Worm (Caenorhabditis elegans) whole organism, L2 larva: ENCODE results near the gene C06H5.6.
A peak's percentile ranks its signal among the peaks of the same experiment; 100 is the strongest.
"Not testable (repeated sequence)": the region's sequence is repeated elsewhere in the genome, so short reads cannot be mapped to it uniquely, and the experiment has no call there.

ENCODE experiments used
- ZK546.5 ChIP-seq: sonication (generic microtip); optimal IDR thresholded peaks from 2 replicates; lab custom pipeline; 2017; ENCODE audit warnings: missing biosample characterization, missing genetic modification characterization
- alr-1 ChIP-seq: fragments of 150-350 bp; optimal IDR thresholded peaks from 2 replicates; lab custom pipeline; 2014; ENCODE audit warnings: missing biosample characterization, missing genetic modification characterization
- aly-2 ChIP-seq: fragments of 150-350 bp; optimal IDR thresholded peaks from 2 replicates; lab custom pipeline; 2014; ENCODE audit warnings: missing biosample characterization, missing genetic modification characterization
- ama-1 ChIP-seq: fragments of 150-350 bp; optimal IDR thresholded peaks from 2 replicates; lab custom pipeline; 2018; ENCODE audit warnings: inconsistent platforms
- blmp-1 ChIP-seq: sonication (generic microtip); optimal IDR thresholded peaks from 2 replicates; lab custom pipeline; 2017; ENCODE audit warnings: missing genetic modification characterization, mild to moderate bottlenecking, missing compliant biosample characterization, antibody characterized with exemption, moderate library complexity; ENCODE audit not compliant: insufficient read depth
- ceh-16 ChIP-seq: fragments of 150-350 bp; optimal IDR thresholded peaks from 2 replicates; lab custom pipeline; 2014; ENCODE audit warnings: missing biosample characterization, missing genetic modification characterization
- ceh-82 ChIP-seq: fragments of 150-350 bp; optimal IDR thresholded peaks from 2 replicates; lab custom pipeline; 2014; ENCODE audit warnings: missing biosample characterization, missing genetic modification characterization
- crh-2 ChIP-seq: sonication (generic microtip); optimal IDR thresholded peaks from 2 replicates; lab custom pipeline; 2017; ENCODE audit warnings: missing biosample characterization, missing genetic modification characterization
- dmd-4 ChIP-seq: sonication (generic microtip); optimal IDR thresholded peaks from 2 replicates; lab custom pipeline; 2017; ENCODE audit warnings: missing biosample characterization, missing genetic modification characterization
- fos-1 ChIP-seq: fragments of 150-350 bp; optimal IDR thresholded peaks from 2 replicates; lab custom pipeline; 2014; ENCODE audit warnings: missing biosample characterization, missing genetic modification characterization
- gmeb-1 ChIP-seq: fragments of 150-350 bp; optimal IDR thresholded peaks from 2 replicates; lab custom pipeline; 2014; ENCODE audit warnings: missing biosample characterization, missing genetic modification characterization
- lin-11 ChIP-seq: fragments of 150-350 bp; sonication (generic microtip); optimal IDR thresholded peaks from 2 replicates; lab custom pipeline; 2014; ENCODE audit warnings: missing biosample characterization, missing genetic modification characterization, inconsistent platforms, mixed read lengths
- lin-13 ChIP-seq: fragments of 150-350 bp; optimal IDR thresholded peaks from 2 replicates; lab custom pipeline; 2014; ENCODE audit warnings: missing biosample characterization, missing genetic modification reagents, missing genetic modification characterization
- mdl-1 ChIP-seq, 2 experiments: fragments of 150-350 bp in 1 of 2; sonication (generic microtip) in 1 of 2; optimal IDR thresholded peaks; 2 replicates each; lab custom pipeline; 2017; ENCODE audit warnings: missing biosample characterization in 2 of 2, missing genetic modification characterization in 2 of 2
- nhr-11 ChIP-seq: fragments of 150-350 bp; optimal IDR thresholded peaks from 2 replicates; lab custom pipeline; 2014; ENCODE audit warnings: missing biosample characterization, missing genetic modification characterization
- nhr-129 ChIP-seq: fragments of 150-350 bp; optimal IDR thresholded peaks from 2 replicates; lab custom pipeline; 2014; ENCODE audit warnings: missing biosample characterization, missing genetic modification characterization
- nhr-21 ChIP-seq: fragments of 150-350 bp; optimal IDR thresholded peaks from 2 replicates; lab custom pipeline; 2014; ENCODE audit warnings: missing biosample characterization, missing genetic modification characterization
- nhr-25 ChIP-seq: fragments of 150-350 bp; sonication (generic microtip); optimal IDR thresholded peaks from 3 replicates; lab custom pipeline; 2014; ENCODE audit warnings: missing biosample characterization, missing genetic modification characterization
- nhr-77 ChIP-seq: fragments of 150-350 bp; optimal IDR thresholded peaks from 2 replicates; lab custom pipeline; 2014; ENCODE audit warnings: missing biosample characterization, missing genetic modification characterization
- sem-4 ChIP-seq: fragments of 150-350 bp; optimal IDR thresholded peaks from 2 replicates; lab custom pipeline; 2014; ENCODE audit warnings: missing biosample characterization, missing genetic modification reagents, missing genetic modification characterization
- skn-1 ChIP-seq: sonication (generic microtip); optimal IDR thresholded peaks from 2 replicates; lab custom pipeline; 2017; ENCODE audit warnings: missing biosample characterization, missing genetic modification characterization
- sma-9 ChIP-seq, 2 experiments: fragments of 150-350 bp in 1 of 2; sonication (generic microtip) in 1 of 2; optimal IDR thresholded peaks; 2 replicates each; lab custom pipeline; 2014 to 2016; ENCODE audit warnings: missing genetic modification characterization in 2 of 2, mild to moderate bottlenecking in 1 of 2, missing biosample characterization in 1 of 2, missing compliant biosample characterization in 1 of 2, missing genetic modification reagents in 1 of 2, moderate library complexity in 1 of 2
- snpc-4 ChIP-seq: fragments of 150-350 bp; optimal IDR thresholded peaks from 2 replicates; lab custom pipeline; 2014; ENCODE audit warnings: missing biosample characterization, missing genetic modification characterization
- unc-55 ChIP-seq: fragments of 150-350 bp; sonication (generic microtip); optimal IDR thresholded peaks from 3 replicates; lab custom pipeline; 2014; ENCODE audit warnings: missing biosample characterization, missing genetic modification reagents, missing genetic modification characterization
- zag-1 ChIP-seq: fragments of 150-350 bp; optimal IDR thresholded peaks from 2 replicates; lab custom pipeline; 2014; ENCODE audit warnings: missing biosample characterization, missing genetic modification characterization
- ztf-11 ChIP-seq: sonication (generic microtip); optimal IDR thresholded peaks from 2 replicates; lab custom pipeline; 2017; ENCODE audit warnings: missing biosample characterization, missing genetic modification characterization
- ztf-4 ChIP-seq: fragments of 150-350 bp; optimal IDR thresholded peaks from 2 replicates; lab custom pipeline; 2014; ENCODE audit warnings: missing biosample characterization, missing genetic modification characterization

The C06H5.6 gene

DNA sequence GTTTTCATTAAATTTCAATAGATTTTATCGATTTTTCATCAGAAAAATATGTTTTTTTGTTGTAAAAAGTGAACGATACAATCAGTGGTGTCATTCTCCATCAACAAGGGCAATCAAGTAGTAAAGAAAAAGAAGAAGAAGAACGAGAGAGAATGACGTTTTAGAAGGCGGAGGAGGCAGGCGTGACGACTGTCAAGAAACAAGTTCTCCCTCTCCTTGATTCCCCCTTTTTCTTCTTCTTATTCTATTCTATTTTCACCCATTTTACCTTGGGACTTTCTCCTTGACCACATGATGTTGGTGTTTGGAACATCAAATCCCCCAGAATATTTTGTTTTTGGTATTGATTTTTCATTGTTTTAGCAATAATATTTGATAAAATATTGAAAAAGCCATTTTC is 17.0 kb upstream of the C06H5.6 start:
- no peak for TF ChIP-seq snpc-4 (tag; lab: Kevin White, UChicago)
- TF ChIP-seq sma-9 (GFP tag; optimal IDR thresholded peaks at IDR 0.05; lab: Kevin White, UChicago) = peak; percentile 26
- no peak for TF ChIP-seq sma-9 (tag; optimal IDR thresholded peaks at IDR 0.05; lab: Kevin White, UChicago)
- peak; percentile 4 for TF ChIP-seq nhr-129 (tag; lab: Kevin White, UChicago)
- peak; percentile 92 for TF ChIP-seq blmp-1 (tag; lab: Kevin White, UChicago)
- no peak for TF ChIP-seq lin-13 (GFP tag; lab: Kevin White, UChicago)
- no peak for TF ChIP-seq ZK546.5 (tag; lab: Kevin White, UChicago)
- peak; percentile 40 for TF ChIP-seq nhr-21 (tag; lab: Kevin White, UChicago)
- no peak for TF ChIP-seq unc-55 (GFP tag; lab: Kevin White, UChicago)
- TF ChIP-seq nhr-25 (tag; lab: Kevin White, UChicago) = peak; percentile 78
- peak; percentile 7 for TF ChIP-seq crh-2 (tag; lab: Kevin White, UChicago)

DNA sequence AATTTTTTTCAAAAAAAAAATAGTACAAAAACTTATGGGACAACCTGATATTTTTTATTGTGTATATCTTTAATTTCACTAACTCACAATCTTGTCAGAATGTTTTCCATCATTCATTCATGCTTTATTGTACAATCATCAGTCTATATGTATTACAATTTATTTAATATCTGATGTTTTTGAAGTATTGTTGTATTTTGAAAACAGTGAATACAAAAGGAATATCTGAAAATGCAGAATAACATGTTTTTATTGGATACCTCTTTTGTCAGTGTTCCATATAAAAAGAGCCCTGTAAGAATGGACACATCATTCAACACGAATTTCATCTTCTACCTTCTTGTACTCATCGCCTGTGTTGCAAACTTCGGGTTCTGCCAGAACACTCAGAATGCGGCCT is 15.0 kb upstream of the C06H5.6 start, which contains the start of gene C06H5.14:
Gene C06H5.14 (plus strand): TSS at position 301 of the 400 bp plus-strand sequence.
- not testable (repeated sequence) for TF ChIP-seq zag-1, ztf-11, dmd-4 (tag; lab: Kevin White, UChicago)

DNA sequence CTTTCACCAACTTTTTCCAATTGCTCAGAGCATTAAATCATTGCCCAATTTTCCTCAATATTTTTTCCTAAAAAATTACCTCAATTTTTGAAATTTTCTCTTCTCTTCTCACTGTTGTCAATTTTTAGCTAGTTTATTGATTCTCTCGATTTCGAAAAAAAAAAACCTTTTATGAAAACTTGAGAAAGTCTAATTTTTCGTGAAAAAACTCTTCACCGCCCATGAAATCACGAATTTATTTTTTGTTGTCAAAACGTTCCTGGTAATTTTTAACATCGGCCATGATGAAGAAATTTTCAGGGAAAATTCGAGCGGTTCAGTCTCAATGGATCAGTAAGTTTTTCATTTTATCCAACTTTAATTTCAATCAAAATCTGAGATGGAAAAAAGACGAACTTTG is 10.7 kb upstream of the C06H5.6 start, which contains the start of gene fbxa-157:
Gene fbxa-157 (plus strand): TSS at position 301 of the 400 bp plus-strand sequence.
- no peak for TF ChIP-seq mdl-1 (tag; optimal IDR thresholded peaks at IDR 0.05; lab: Kevin White, UChicago)
- no peak for TF ChIP-seq alr-1
- TF ChIP-seq nhr-77 (tag; lab: Kevin White, UChicago) = no peak
- no peak for TF ChIP-seq ceh-16 (tag; lab: Kevin White, UChicago)
- TF ChIP-seq, all 48 proteins: peak for 0

DNA sequence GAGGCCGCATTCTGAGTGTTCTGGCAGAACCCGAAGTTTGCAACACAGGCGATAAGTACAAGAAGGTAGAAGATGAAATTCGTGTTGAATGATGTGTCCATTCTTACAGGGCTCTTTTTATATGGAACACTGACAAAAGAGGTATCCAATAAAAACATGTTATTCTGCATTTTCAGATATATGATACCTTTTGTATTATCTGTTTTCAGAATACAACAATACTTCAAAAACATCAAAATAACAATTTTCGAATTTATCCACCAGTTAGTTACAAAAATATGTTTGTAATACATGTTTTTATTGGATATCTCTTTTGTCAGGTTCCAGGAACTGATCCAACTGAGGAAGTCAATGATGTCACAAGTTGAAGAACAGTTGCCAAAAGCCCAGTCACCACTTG is 8.9 kb upstream of the C06H5.6 start, which contains the start of gene C06H5.13:
Gene C06H5.13 (minus strand): TSS at position 101 of the 400 bp plus-strand sequence.
- TF ChIP-seq skn-1, aly-2, gmeb-1 (tag; lab: Kevin White, UChicago): not testable (repeated sequence)
- TF ChIP-seq, all 48 proteins: peak for 0; not testable (repeated sequence) for 48

DNA sequence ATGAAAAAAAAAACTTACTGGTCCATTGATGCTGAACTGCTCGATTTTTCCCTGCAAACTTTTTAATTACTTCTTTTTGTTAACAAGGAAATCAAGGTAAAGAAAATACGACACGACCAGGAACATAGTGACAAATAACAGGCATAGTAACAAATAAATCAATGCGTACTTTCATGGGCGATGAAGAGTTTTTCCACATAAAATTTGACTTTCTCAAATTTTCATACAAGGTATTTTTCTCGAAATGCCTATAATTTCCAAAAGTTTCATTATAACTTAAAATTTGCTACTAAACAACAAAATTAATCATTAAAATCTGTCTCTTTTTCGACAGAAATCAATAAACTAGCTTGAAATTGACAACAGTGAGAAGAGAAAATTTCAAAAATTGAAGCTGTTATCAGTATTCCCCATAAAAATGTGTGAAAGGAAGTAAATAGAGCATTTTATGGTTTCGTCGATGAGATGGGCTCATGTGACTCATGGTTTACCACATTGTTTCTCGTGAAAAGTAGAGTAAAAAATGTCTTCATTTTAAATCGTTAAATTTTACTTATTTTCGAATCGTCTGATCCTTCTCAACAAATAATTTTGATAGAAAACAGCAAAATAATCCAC is 8.1 kb upstream of the C06H5.6 start, which contains the start of gene fbxa-156:
Gene fbxa-156 (minus strand): TSS at position 51 of the 618 bp plus-strand sequence.
- TF ChIP-seq sem-4 (tag; lab: Kevin White, UChicago) (no peak), fos-1 (tag; lab: Kevin White, UChicago) (peak; percentile 51)

DNA sequence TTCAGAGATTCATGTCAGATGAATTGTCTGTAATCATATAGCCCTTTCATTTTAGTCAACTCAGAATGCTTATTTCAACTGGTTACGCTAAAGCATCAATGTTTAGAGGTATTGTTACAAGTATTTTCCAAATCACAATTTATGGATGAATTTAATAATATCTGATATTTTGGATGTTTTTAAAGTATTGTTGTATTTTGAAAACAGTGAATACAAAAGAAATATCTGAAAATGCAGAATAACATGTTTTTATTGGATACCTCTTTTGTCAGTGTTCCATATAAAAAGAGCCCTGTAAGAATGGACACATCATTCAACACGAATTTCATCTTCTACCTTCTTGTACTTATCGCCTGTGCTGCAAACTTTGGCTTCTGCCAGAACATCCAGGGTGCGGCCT is 5.7 kb upstream of the C06H5.6 start, which contains the start of gene C06H5.12:
Gene C06H5.12 (plus strand): TSS at position 301 of the 400 bp plus-strand sequence.
- TF ChIP-seq ztf-4 (tag; lab: Kevin White, UChicago); ama-1 (lab: Kevin White, UChicago); alr-1: not testable (repeated sequence)
- TF ChIP-seq, all 48 proteins: peak for 0; not testable (repeated sequence) for 48

DNA sequence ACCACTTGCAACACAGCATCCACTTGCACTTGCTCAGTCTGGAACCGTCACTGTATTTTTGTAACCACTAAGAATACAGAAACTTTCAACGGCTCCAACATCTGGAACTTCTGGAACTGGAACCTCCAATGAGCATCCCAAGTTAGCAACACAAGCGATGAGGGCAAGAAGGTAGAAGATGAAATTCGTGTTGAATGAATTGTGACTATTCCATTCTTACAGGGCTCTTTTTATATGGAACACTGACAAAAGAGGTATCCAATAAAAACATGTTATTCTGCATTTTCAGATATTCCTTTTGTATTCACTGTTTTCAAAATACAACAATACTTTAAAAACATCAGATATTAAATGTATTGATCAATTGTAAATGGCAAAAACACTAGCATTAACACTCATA is 5.2 kb upstream of the C06H5.6 start, which contains the start of gene C06H5.11:
Gene C06H5.11 (minus strand): TSS at position 101 of the 400 bp plus-strand sequence.
- not testable (repeated sequence) for TF ChIP-seq gmeb-1, crh-2, ceh-82 (tag; lab: Kevin White, UChicago)

DNA sequence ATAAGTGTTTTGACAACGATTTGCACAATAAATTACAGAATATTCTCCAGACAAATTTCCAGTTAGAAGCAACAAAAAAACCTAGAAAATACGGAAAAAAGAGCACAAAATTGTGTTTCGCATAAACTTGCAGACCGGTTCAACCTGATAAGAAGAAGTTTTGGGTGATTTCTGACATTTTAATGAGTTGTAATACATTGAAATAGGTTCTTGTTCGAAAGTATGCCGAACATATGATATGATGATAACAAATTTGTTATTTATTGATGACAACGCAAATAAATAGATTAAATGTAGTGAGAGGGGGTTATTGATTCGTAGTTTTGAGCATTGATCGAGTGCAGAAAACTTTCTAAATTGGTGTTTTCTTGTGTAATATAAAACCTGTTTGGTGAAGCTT is 2.5 kb upstream of the C06H5.6 start:
- TF ChIP-seq nhr-129 (tag; lab: Kevin White, UChicago) (no peak), lin-11 (no peak), fos-1 (tag; lab: Kevin White, UChicago) (peak; percentile 32), nhr-11 (tag; lab: Kevin White, UChicago) (no peak)
